Worm (Caenorhabditis elegans) whole organism, late embryonic: Measurements from ENCODE around the gene dylt-3.

ENCODE experiments used
- C08G9.2 ChIP-seq: sonication (generic microtip); optimal IDR thresholded peaks from 2 replicates; lab custom pipeline; 2016; ENCODE audit warnings: mild to moderate bottlenecking, missing genetic modification characterization, moderate library complexity, missing compliant biosample characterization
- K09A11.1 ChIP-seq: sonication (generic microtip); optimal IDR thresholded peaks from 2 replicates; lab custom pipeline; 2017; ENCODE audit warnings: antibody characterized with exemption, mild to moderate bottlenecking, missing genetic modification characterization, missing compliant biosample characterization; ENCODE audit not compliant: insufficient read depth
- T23F11.4 ChIP-seq: fragments of 200-800 bp; sonication (Bioruptor generic); optimal IDR thresholded peaks from 2 replicates; lab custom pipeline; 2018; ENCODE audit warnings: mild to moderate bottlenecking, missing genetic modification characterization, missing compliant biosample characterization
- Y22D7AL.16 ChIP-seq: sonication (generic microtip); optimal IDR thresholded peaks from 2 replicates; lab custom pipeline; 2016; ENCODE audit warnings: missing genetic modification characterization, missing compliant biosample characterization
- ceh-14 ChIP-seq: sonication (generic microtip); optimal IDR thresholded peaks from 2 replicates; lab custom pipeline; 2016; ENCODE audit warnings: missing genotype, missing genetic modification characterization, missing compliant biosample characterization
- ceh-18 ChIP-seq: sonication (generic microtip); optimal IDR thresholded peaks from 2 replicates; lab custom pipeline; 2016; ENCODE audit warnings: missing genetic modification characterization, missing compliant biosample characterization
- ceh-2 ChIP-seq: sonication (generic microtip); optimal IDR thresholded peaks from 2 replicates; lab custom pipeline; 2016; ENCODE audit warnings: missing genotype, missing genetic modification characterization, missing compliant biosample characterization
- ceh-30 ChIP-seq: fragments of 150-350 bp; optimal IDR thresholded peaks from 2 replicates; lab custom pipeline; 2014; ENCODE audit warnings: missing biosample characterization, missing genetic modification characterization
- ceh-48 ChIP-seq: sonication (generic microtip); optimal IDR thresholded peaks from 2 replicates; lab custom pipeline; 2016; ENCODE audit warnings: missing genetic modification characterization, inconsistent platforms, missing compliant biosample characterization
- ceh-6 ChIP-seq: fragments of 200-800 bp; sonication (Bioruptor generic); optimal IDR thresholded peaks from 2 replicates; lab custom pipeline; 2018; ENCODE audit warnings: mild to moderate bottlenecking, missing genetic modification characterization, missing compliant biosample characterization
- che-1 ChIP-seq: sonication (generic microtip); optimal IDR thresholded peaks from 2 replicates; lab custom pipeline; 2016; ENCODE audit warnings: mild to moderate bottlenecking, missing genetic modification characterization, missing compliant biosample characterization
- dve-1 ChIP-seq: sonication (generic microtip); optimal IDR thresholded peaks from 2 replicates; lab custom pipeline; 2017; ENCODE audit warnings: antibody characterized with exemption, mild to moderate bottlenecking, missing genetic modification characterization, missing compliant biosample characterization
- elt-2 ChIP-seq: sonication (generic microtip); optimal IDR thresholded peaks from 2 replicates; lab custom pipeline; 2016; ENCODE audit warnings: missing genetic modification reagents, missing genetic modification characterization, missing compliant biosample characterization
- ets-4 ChIP-seq: sonication (generic microtip); optimal IDR thresholded peaks from 2 replicates; lab custom pipeline; 2016; ENCODE audit warnings: missing genetic modification characterization, missing compliant biosample characterization
- eyg-1 ChIP-seq: sonication (generic microtip); optimal IDR thresholded peaks from 2 replicates; lab custom pipeline; 2016; ENCODE audit warnings: missing genotype, missing genetic modification characterization, missing compliant biosample characterization
- fax-1 ChIP-seq: sonication (generic microtip); optimal IDR thresholded peaks from 2 replicates; lab custom pipeline; 2016; ENCODE audit warnings: missing genotype, missing genetic modification characterization, missing compliant biosample characterization
- fkh-10 ChIP-seq: fragments of 150-350 bp; optimal IDR thresholded peaks from 2 replicates; lab custom pipeline; 2014; ENCODE audit warnings: missing biosample characterization, missing genetic modification reagents, missing genetic modification characterization
- fkh-6 ChIP-seq: sonication (generic microtip); optimal IDR thresholded peaks from 2 replicates; lab custom pipeline; 2016; ENCODE audit warnings: missing genetic modification characterization, missing compliant biosample characterization
- gmeb-2 ChIP-seq: sonication (generic microtip); optimal IDR thresholded peaks from 2 replicates; lab custom pipeline; 2016; ENCODE audit warnings: missing genetic modification characterization, inconsistent platforms, missing compliant biosample characterization
- hlh-15 ChIP-seq: sonication (generic microtip); optimal IDR thresholded peaks from 2 replicates; lab custom pipeline; 2016; ENCODE audit warnings: missing genetic modification characterization, missing compliant biosample characterization
- hlh-30 ChIP-seq: sonication (generic microtip); optimal IDR thresholded peaks from 2 replicates; lab custom pipeline; 2017; ENCODE audit warnings: antibody characterized with exemption, missing genetic modification characterization, missing compliant biosample characterization; ENCODE audit not compliant: insufficient read depth
- hlh-6 ChIP-seq: sonication (generic microtip); optimal IDR thresholded peaks from 2 replicates; lab custom pipeline; 2016; ENCODE audit warnings: missing genotype, missing genetic modification characterization, missing compliant biosample characterization
- hlh-8 ChIP-seq: sonication (generic microtip); optimal IDR thresholded peaks from 2 replicates; lab custom pipeline; 2016; ENCODE audit warnings: missing genotype, missing genetic modification characterization, missing compliant biosample characterization
- lin-11 ChIP-seq: fragments of 200-800 bp; sonication (Bioruptor generic); optimal IDR thresholded peaks from 2 replicates; lab custom pipeline; 2018; ENCODE audit warnings: mild to moderate bottlenecking, missing genetic modification characterization, missing compliant biosample characterization
- madf-2 ChIP-seq: sonication (generic microtip); optimal IDR thresholded peaks from 2 replicates; lab custom pipeline; 2017; ENCODE audit warnings: missing genetic modification characterization, missing compliant biosample characterization
- mec-3 ChIP-seq: sonication (generic microtip); optimal IDR thresholded peaks from 2 replicates; lab custom pipeline; 2016; ENCODE audit warnings: borderline replicate concordance, missing genetic modification characterization, missing compliant biosample characterization
- nfya-1 ChIP-seq: sonication (generic microtip); optimal IDR thresholded peaks from 2 replicates; lab custom pipeline; 2017; ENCODE audit warnings: missing genetic modification characterization, mild to moderate bottlenecking, missing compliant biosample characterization, antibody characterized with exemption, moderate library complexity
- nhr-11 ChIP-seq: fragments of 150-350 bp; optimal IDR thresholded peaks from 2 replicates; lab custom pipeline; 2014; ENCODE audit warnings: missing biosample characterization, missing genetic modification characterization
- nhr-232 ChIP-seq: sonication (generic microtip); optimal IDR thresholded peaks from 2 replicates; lab custom pipeline; 2016; ENCODE audit warnings: missing genetic modification characterization, missing compliant biosample characterization
- npax-4 ChIP-seq: sonication (generic microtip); optimal IDR thresholded peaks from 2 replicates; lab custom pipeline; 2016; ENCODE audit warnings: missing genetic modification characterization, missing compliant biosample characterization
- pag-3 ChIP-seq: sonication (generic microtip); optimal IDR thresholded peaks from 2 replicates; lab custom pipeline; 2016; ENCODE audit warnings: missing compliant biosample characterization, missing genetic modification characterization, borderline replicate concordance
- pat-9 ChIP-seq: fragments of 200-800 bp; sonication (Bioruptor generic); optimal IDR thresholded peaks from 2 replicates; lab custom pipeline; 2018; ENCODE audit warnings: mild to moderate bottlenecking, missing genetic modification characterization, moderate library complexity, missing compliant biosample characterization
- pax-1 ChIP-seq: fragments of 150-350 bp; optimal IDR thresholded peaks from 2 replicates; lab custom pipeline; 2014; ENCODE audit warnings: missing biosample characterization, missing genetic modification characterization
- pha-2 ChIP-seq: sonication (generic microtip); optimal IDR thresholded peaks from 2 replicates; lab custom pipeline; 2017; ENCODE audit warnings: mild to moderate bottlenecking, missing genetic modification characterization, missing compliant biosample characterization
- pha-4 ChIP-seq: fragments of 150-350 bp; optimal IDR thresholded peaks from 2 replicates; lab custom pipeline; 2018; ENCODE audit warnings: missing biosample characterization, missing genetic modification reagents, missing genetic modification characterization
- rnt-1 ChIP-seq: sonication (generic microtip); optimal IDR thresholded peaks from 2 replicates; lab custom pipeline; 2016; ENCODE audit warnings: missing genetic modification characterization, missing compliant biosample characterization
- sdc-2 ChIP-seq: sonication (generic microtip); optimal IDR thresholded peaks from 2 replicates; lab custom pipeline; 2016; ENCODE audit warnings: missing genotype, missing genetic modification characterization, missing compliant biosample characterization
- sox-2 ChIP-seq: fragments of 200-800 bp; sonication (Bioruptor generic); IDR thresholded peaks from 2 replicates; pipeline ENCODE4 v1.3.6; 2022; ENCODE audit warnings: missing genetic modification reagents, missing genetic modification characterization, missing compliant biosample characterization
- sox-4 ChIP-seq: sonication (generic microtip); optimal IDR thresholded peaks from 2 replicates; lab custom pipeline; 2017; ENCODE audit warnings: mild to moderate bottlenecking, missing genetic modification characterization, inconsistent platforms, missing compliant biosample characterization
- tbx-2 ChIP-seq: sonication (generic microtip); optimal IDR thresholded peaks from 2 replicates; lab custom pipeline; 2016; ENCODE audit warnings: missing genetic modification characterization, missing compliant biosample characterization
- tbx-7 ChIP-seq: sonication (generic microtip); optimal IDR thresholded peaks from 2 replicates; lab custom pipeline; 2016; ENCODE audit warnings: missing genotype, missing genetic modification characterization, missing compliant biosample characterization
- ttx-3 ChIP-seq: sonication (generic microtip); optimal IDR thresholded peaks from 2 replicates; lab custom pipeline; 2016; ENCODE audit warnings: missing genetic modification reagents, missing genetic modification characterization, missing compliant biosample characterization
- unc-55 ChIP-seq: sonication (generic microtip); optimal IDR thresholded peaks from 2 replicates; lab custom pipeline; 2017; ENCODE audit warnings: missing biosample characterization, missing genetic modification reagents, missing genetic modification characterization
- unc-86 ChIP-seq: sonication (generic microtip); optimal IDR thresholded peaks from 2 replicates; lab custom pipeline; 2016; ENCODE audit warnings: missing genetic modification characterization, missing compliant biosample characterization
- zip-5 ChIP-seq: sonication (generic microtip); optimal IDR thresholded peaks from 2 replicates; lab custom pipeline; 2016; ENCODE audit warnings: missing genetic modification characterization, missing compliant biosample characterization
- ztf-16 ChIP-seq: sonication (generic microtip); optimal IDR thresholded peaks from 2 replicates; lab custom pipeline; 2017; ENCODE audit warnings: missing genetic modification characterization, missing compliant biosample characterization

Gene dylt-3

DNA sequence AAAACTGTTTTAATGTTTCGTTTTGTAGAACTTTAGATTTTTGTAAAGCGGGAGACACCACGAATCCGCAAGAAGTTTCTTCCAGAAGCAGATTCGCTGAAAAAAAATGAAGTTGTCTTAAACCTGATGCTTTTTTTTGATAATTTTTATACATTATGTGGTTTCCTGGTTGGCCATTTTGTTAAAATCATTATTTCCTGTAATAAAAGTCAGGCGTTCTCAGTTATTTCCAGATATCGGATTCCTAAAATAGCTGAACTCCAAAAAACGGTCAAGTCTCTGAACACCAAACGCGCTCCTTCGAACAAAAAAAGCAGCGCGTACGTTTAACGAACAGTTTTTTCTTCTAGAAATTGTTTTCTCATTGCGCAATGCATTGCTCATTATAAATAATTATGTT is 44.2 kb upstream of the dylt-3 start (continued):
- TF ChIP-seq mec-3 (tag; lab: Kevin White, UChicago) (peak; percentile 71), fkh-10 (GFP tag; lab: Kevin White, UChicago) (no peak), nfya-1 (tag; lab: Kevin White, UChicago) (no peak), elt-2 (peak; percentile 59), ceh-18 (tag; lab: Kevin White, UChicago) (no peak), eyg-1 (tag; lab: Kevin White, UChicago) (no peak), npax-4 (tag; lab: Kevin White, UChicago) (no peak), sdc-2 (tag; lab: Kevin White, UChicago) (no peak), fax-1 (tag; lab: Kevin White, UChicago) (peak; percentile 83), nhr-232 (tag; lab: Kevin White, UChicago) (no peak), madf-2 (tag; lab: Kevin White, UChicago) (no peak), ceh-2 (tag; lab: Kevin White, UChicago) (peak; percentile 81), hlh-8 (tag; lab: Kevin White, UChicago) (peak; percentile 46), tbx-2 (tag; lab: Kevin White, UChicago) (peak; percentile 87), ceh-48 (no peak), che-1 (no peak), hlh-30 (tag; lab: Kevin White, UChicago) (no peak), ceh-30 (tag; lab: Kevin White, UChicago) (no peak), ceh-6 (GFP tag; lab: Kevin White, UChicago) (no peak), pax-1 (no peak), tbx-7 (tag; lab: Kevin White, UChicago) (peak; percentile 77), K09A11.1 (tag; lab: Kevin White, UChicago) (no peak), T23F11.4 (GFP tag; lab: Kevin White, UChicago) (no peak), sox-4 (no peak), pat-9 (tag; lab: Kevin White, UChicago) (no peak), ets-4 (tag; lab: Kevin White, UChicago) (peak; percentile 76), sox-2 (GFP tag; lab: Robert Waterston, UW) (no peak), unc-86 (tag; lab: Kevin White, UChicago) (no peak), nhr-11 (tag; lab: Kevin White, UChicago) (no peak), dve-1 (no peak), hlh-6 (no peak), lin-11 (no peak), zip-5 (tag; lab: Kevin White, UChicago) (peak; percentile 92), fkh-6 (no peak), unc-55 (GFP tag; lab: Kevin White, UChicago) (no peak)

DNA sequence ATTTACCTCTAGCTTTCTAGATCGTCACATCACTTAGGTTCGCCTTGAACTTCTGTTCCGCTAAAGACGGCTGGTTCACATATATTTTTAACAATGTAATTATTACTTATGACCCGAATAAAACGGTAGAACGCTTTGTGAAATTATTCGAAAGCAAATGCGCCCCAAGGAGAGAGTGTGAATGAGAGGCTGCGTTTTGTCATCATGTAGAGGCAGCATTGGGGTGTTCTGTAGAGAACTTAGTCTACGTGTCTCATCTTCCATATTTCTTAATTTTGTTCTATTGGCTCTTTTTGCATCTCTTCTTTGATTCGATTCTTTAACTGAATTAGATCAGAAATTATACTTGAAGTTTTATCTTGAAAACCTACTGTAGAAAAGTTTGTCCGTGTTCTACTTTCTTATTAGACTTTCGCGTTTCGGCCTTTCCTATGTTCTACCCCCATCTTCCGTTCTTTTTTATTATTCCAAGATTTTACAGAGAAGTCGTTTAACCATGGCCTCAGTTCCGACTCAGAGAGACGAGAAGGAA is 43.5 kb upstream of the dylt-3 start, which contains the start of gene cdc-48.2:
Gene cdc-48.2 (plus strand): TSS at position 482 of the 532 bp plus-strand sequence.
- TF ChIP-seq sox-2 (GFP tag; lab: Robert Waterston, UW) = no peak
- no peak for TF ChIP-seq Y22D7AL.16
- no peak for TF ChIP-seq ets-4 (tag; lab: Kevin White, UChicago)
- TF ChIP-seq rnt-1 = no peak

ce11 chrII:8141135-8141534 is 40.4 kb upstream of the dylt-3 start:
- no peak for TF ChIP-seq ceh-14 (tag; lab: Kevin White, UChicago)
- TF ChIP-seq ceh-6 (GFP tag; lab: Kevin White, UChicago) = no peak
- TF ChIP-seq sdc-2 (tag; lab: Kevin White, UChicago) = no peak
- TF ChIP-seq gmeb-2 (tag; lab: Kevin White, UChicago) = no peak
- TF ChIP-seq pag-3 = no peak
- TF ChIP-seq hlh-6 = no peak
- TF ChIP-seq T23F11.4 (GFP tag; lab: Kevin White, UChicago) = no peak
- no peak for TF ChIP-seq hlh-15
- no peak for TF ChIP-seq ceh-48
- TF ChIP-seq C08G9.2 (tag; lab: Kevin White, UChicago) = no peak
- TF ChIP-seq pha-2 (tag; lab: Kevin White, UChicago) = no peak
- no peak for TF ChIP-seq pha-4 (tag; lab: Kevin White, UChicago)
- no peak for TF ChIP-seq nhr-232 (tag; lab: Kevin White, UChicago)
- no peak for TF ChIP-seq ztf-16 (tag; lab: Kevin White, UChicago)
- TF ChIP-seq ttx-3 = no peak
- no peak for TF ChIP-seq unc-86 (tag; lab: Kevin White, UChicago)
